Fruit fly (Drosophila melanogaster) whole organism, larva: Measurements from ENCODE around the gene TrpA1.

Source experiments
- noc ChIP-seq: fragments of 200-800 bp; sonication (Bioruptor generic); optimal IDR thresholded peaks from 3 replicates; lab custom pipeline; 2019; ENCODE audit warnings: missing biosample characterization, mild to moderate bottlenecking, missing genetic modification characterization, moderate library complexity

TrpA1 gene

DNA sequence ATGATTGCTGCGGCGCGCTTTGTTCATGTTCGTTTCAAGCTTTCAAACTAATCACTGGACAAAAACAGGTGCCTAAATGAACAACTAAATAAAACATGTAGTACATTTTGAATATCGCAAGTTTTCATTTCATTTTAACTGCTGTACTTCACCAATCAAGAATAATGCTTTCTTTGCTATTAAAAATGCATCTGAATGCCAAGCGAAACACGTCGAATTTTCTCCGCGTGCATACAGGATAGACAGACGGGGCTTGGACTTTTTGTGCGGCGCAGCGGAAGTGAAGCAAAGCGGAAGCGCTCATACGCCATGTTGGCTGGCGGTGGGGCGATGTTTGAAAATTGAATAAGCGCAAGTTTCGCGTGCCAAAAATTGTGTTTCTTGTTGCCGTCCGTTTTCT lies 51.6 kb downstream of the TrpA1 start:
- TF ChIP-seq noc (tag; lab: Kevin White, UChicago): no peak

DNA sequence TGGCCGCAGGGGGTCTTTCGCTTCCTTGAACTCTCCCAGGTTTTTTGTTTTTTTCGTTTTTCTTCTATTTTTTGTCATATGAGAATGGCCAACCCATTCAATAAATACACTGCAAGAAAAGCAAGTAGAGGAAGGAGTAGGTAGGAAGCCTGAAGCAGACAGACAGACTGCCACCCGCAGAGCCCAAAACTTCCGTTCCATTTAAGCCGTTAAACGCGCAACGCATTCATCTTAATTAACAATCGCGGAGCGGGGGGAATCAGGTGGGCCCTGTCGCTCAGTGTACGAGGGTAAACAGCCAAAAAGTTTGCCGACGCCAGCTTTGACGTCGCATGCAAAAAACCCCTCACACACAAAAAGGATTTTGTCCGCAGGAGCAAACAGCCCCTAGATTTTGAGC lies 52.1 kb downstream of the TrpA1 start:
- no peak for TF ChIP-seq noc (tag; lab: Kevin White, UChicago)

DNA sequence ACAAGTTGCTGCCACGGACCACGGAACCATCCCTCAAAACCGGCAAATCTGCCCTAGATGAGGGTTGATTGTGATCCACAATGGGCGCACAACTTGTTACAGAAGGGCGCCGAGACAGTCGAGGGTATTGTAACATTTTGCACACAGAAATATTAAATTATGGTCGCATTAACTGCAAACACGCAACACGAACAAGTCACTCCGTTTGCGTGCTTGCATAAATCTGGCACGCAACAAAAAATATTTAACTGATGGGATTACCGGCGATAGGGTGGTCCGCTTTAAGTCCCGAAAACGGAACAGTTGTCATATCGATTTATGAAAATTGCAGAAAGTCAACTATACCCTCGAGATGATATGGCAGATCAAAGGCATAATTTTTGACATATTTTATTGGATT lies 53.0 kb downstream of the TrpA1 start:
- no peak for TF ChIP-seq noc (tag; lab: Kevin White, UChicago)

dm6 chr3L:8850784-8851704 lies 54.0 kb downstream of the TrpA1 start:
- no peak for TF ChIP-seq noc (tag; lab: Kevin White, UChicago)

DNA sequence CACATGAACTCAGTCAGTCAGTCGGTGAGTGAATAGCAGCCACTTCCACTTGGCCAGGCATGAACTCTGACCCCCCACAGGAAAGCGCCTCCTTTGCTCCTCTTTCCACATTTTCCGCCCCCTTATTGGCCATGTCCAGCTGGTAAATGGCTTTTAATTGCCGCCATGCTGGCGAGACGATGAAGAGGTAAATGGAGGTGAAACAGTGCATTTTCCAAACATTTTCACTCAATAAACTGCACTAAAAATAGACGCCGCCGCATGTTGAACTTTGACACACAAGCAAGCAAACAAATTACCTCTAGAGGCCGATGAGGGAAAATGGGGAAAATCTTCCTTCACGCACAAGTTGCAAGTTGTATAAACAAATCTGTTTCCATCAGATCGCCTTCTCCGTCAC lies 55.2 kb downstream of the TrpA1 start:
- no peak for TF ChIP-seq noc (tag; lab: Kevin White, UChicago)
